Worm (Caenorhabditis elegans): ENCODE measurements around the gene cup-15.

DNA sequence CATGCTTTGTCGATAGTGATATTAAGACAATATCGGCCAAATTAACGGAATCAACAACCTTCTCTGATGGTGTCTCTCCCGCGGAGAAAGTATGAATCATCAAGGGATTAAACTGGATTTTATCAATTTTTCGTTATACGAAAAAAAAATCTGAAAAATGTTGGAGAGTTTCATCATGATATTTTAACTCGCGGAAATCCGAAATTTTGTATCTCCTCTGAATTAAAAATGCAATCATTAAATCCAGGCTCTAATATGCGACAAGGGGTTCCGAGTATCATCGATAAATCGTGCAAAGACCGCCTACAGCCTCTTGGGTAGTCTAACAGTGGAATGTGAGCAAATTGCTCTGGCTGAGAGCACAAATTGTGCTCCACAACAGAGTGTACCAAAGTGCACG lies 24.4 kb downstream of the cup-15 start, which contains the start of gene C06C3.10:
- TF ChIP-seq syd-9 (tag; optimal IDR thresholded peaks at IDR 0.05) (no peak), ceh-6 (GFP tag; optimal IDR thresholded peaks at IDR 0.05) (no peak), nhr-11 (tag; optimal IDR thresholded peaks at IDR 0.05) (no peak), pqm-1 (tag; optimal IDR thresholded peaks at IDR 0.05) (no peak), pha-4 (tag; optimal IDR thresholded peaks at IDR 0.05) (no peak), ttx-3 (tag; optimal IDR thresholded peaks at IDR 0.05) (no peak), elt-2 (tag; optimal IDR thresholded peaks at IDR 0.05) (no peak), dve-1 (tag; optimal IDR thresholded peaks at IDR 0.05) (no peak)

All from whole organism, late embryonic.